Fruit fly (Drosophila melanogaster) whole organism, embryonic: ENCODE results near the gene Adsl.

Experiments
- Ada2b ChIP-seq: fragments of 200-800 bp; sonication (Bioruptor generic); IDR thresholded peaks from 2 replicates; pipeline ENCODE4 v1.3.6; 2022; ENCODE audit warnings: missing biosample characterization, missing genetic modification characterization
- Asciz ChIP-seq: fragments of 200-800 bp; sonication (Bioruptor generic); optimal IDR thresholded peaks from 2 replicates; lab custom pipeline; 2017; ENCODE audit warnings: missing biosample characterization, mild to moderate bottlenecking, missing genetic modification characterization, missing genetic modification reagents
- Awh ChIP-seq: fragments of 200-800 bp; sonication (Bioruptor generic); IDR thresholded peaks from 2 replicates; pipeline ENCODE4, ENCODE4 v1.3.6; 2022; ENCODE audit warnings: missing biosample characterization, missing genetic modification characterization
- CG11456 ChIP-seq: fragments of 200-800 bp; sonication (Bioruptor generic); IDR thresholded peaks from 3 replicates; pipeline ENCODE4 v1.3.6; 2022; ENCODE audit warnings: missing biosample characterization, missing genetic modification characterization
- CG11504 ChIP-seq: fragments of 200-800 bp; sonication (Bioruptor generic); optimal IDR thresholded peaks from 3 replicates; lab custom pipeline; 2019; ENCODE audit warnings: missing biosample characterization, mild to moderate bottlenecking, missing genetic modification characterization, moderate library complexity
- CG15073 ChIP-seq: fragments of 200-800 bp; sonication (Bioruptor generic); optimal IDR thresholded peaks from 2 replicates; lab custom pipeline; 2016; ENCODE audit warnings: missing biosample characterization, missing genetic modification characterization
- CG15269 ChIP-seq: fragments of 200-800 bp; sonication (Bioruptor generic); optimal IDR thresholded peaks from 2 replicates; lab custom pipeline; 2018; ENCODE audit warnings: missing biosample characterization, mild to moderate bottlenecking, missing genetic modification characterization, moderate library complexity
- CG1603 ChIP-seq: fragments of 200-800 bp; sonication (Bioruptor generic); optimal IDR thresholded peaks from 2 replicates; lab custom pipeline; 2019; ENCODE audit warnings: missing biosample characterization, mild to moderate bottlenecking, missing genetic modification characterization, moderate library complexity
- CG17186 ChIP-seq: fragments of 200-800 bp; sonication (Bioruptor generic); optimal IDR thresholded peaks from 3 replicates; lab custom pipeline; 2017; ENCODE audit warnings: missing biosample characterization, missing genetic modification reagents, missing genetic modification characterization
- CG17829 ChIP-seq: fragments of 200-800 bp; optimal IDR thresholded peaks from 2 replicates; lab custom pipeline; 2019; ENCODE audit warnings: missing biosample characterization, mild to moderate bottlenecking, missing genetic modification characterization, moderate library complexity
- CG2199 ChIP-seq: fragments of 200-800 bp; sonication (Bioruptor generic); IDR thresholded peaks from 3 replicates; pipeline ENCODE4 v1.3.6; 2022; ENCODE audit warnings: missing biosample characterization, missing genetic modification characterization
- CG2202 ChIP-seq: fragments of 200-800 bp; sonication (Bioruptor generic); optimal IDR thresholded peaks from 2 replicates; lab custom pipeline; 2018; ENCODE audit warnings: missing biosample characterization, mild to moderate bottlenecking, missing genetic modification characterization
- CG4820 ChIP-seq: fragments of 200-800 bp; sonication (Bioruptor generic); optimal IDR thresholded peaks from 3 replicates; lab custom pipeline; 2016; ENCODE audit warnings: missing biosample characterization, missing genetic modification characterization
- CG5953 ChIP-seq: fragments of 200-800 bp; sonication (Bioruptor generic); IDR thresholded peaks from 2 replicates; pipeline ENCODE4 v1.3.6; 2022; ENCODE audit warnings: missing biosample characterization, missing genetic modification characterization
- CG6254 ChIP-seq: fragments of 200-800 bp; sonication (Bioruptor generic); optimal IDR thresholded peaks from 3 replicates; lab custom pipeline; 2017; ENCODE audit warnings: mild to moderate bottlenecking, missing biosample characterization, missing genetic modification reagents, missing genetic modification characterization
- CG6654 ChIP-seq: fragments of 200-800 bp; sonication (Bioruptor generic); optimal IDR thresholded peaks from 2 replicates; lab custom pipeline; 2017; ENCODE audit warnings: missing biosample characterization, mild to moderate bottlenecking, missing genetic modification characterization
- CG7839 ChIP-seq: fragments of 200-800 bp; sonication (Bioruptor generic); optimal IDR thresholded peaks from 3 replicates; lab custom pipeline; 2018; ENCODE audit warnings: missing biosample characterization, mild to moderate bottlenecking, missing genetic modification characterization, moderate library complexity
- CG8944 ChIP-seq: fragments of 200-800 bp; sonication (Bioruptor generic); optimal IDR thresholded peaks from 3 replicates; lab custom pipeline; 2016; ENCODE audit warnings: missing biosample characterization, missing genetic modification characterization
- CG9932 ChIP-seq: fragments of 200-800 bp; sonication (Bioruptor generic); IDR thresholded peaks from 2 replicates; pipeline ENCODE4 v1.3.6; 2022; ENCODE audit warnings: missing biosample characterization, missing genetic modification characterization
- D ChIP-seq, 2 experiments: fragments of 200-800 bp in 1 of 2; fragments of >200 bp in 1 of 2; sonication (Bioruptor generic) in 1 of 2; optimal IDR thresholded peaks; 2 replicates in 1 of 2; 3 replicates in 1 of 2; lab custom pipeline; 2017; ENCODE audit warnings: mild to moderate bottlenecking in 1 of 2, missing biosample characterization in 1 of 2, missing genetic modification characterization in 1 of 2, missing genetic modification reagents in 1 of 2
- Deaf1 ChIP-seq: fragments of 200-800 bp; optimal IDR thresholded peaks from 3 replicates; lab custom pipeline; 2019; ENCODE audit warnings: missing biosample characterization, mild to moderate bottlenecking, missing genetic modification characterization, moderate library complexity
- Ets97D ChIP-seq: fragments of 200-800 bp; sonication (Bioruptor generic); optimal IDR thresholded peaks from 3 replicates; lab custom pipeline; 2016; ENCODE audit warnings: missing biosample characterization, missing genetic modification characterization
- HmgD ChIP-seq: fragments of 200-800 bp; sonication (Bioruptor generic); optimal IDR thresholded peaks from 3 replicates; lab custom pipeline; 2016; ENCODE audit warnings: missing biosample characterization, missing genetic modification characterization
- Hr39 ChIP-seq: fragments of >200 bp; optimal IDR thresholded peaks from 2 replicates; lab custom pipeline; 2017
- Jarid2 ChIP-seq: fragments of 200-800 bp; sonication (Bioruptor generic); optimal IDR thresholded peaks from 3 replicates; lab custom pipeline; 2017; ENCODE audit warnings: mild to moderate bottlenecking, missing biosample characterization, missing genetic modification reagents, missing genetic modification characterization
- Oli ChIP-seq: fragments of 200-800 bp; sonication (Bioruptor generic); optimal IDR thresholded peaks from 2 replicates; lab custom pipeline; 2018; ENCODE audit warnings: missing biosample characterization, mild to moderate bottlenecking, missing genetic modification characterization, moderate library complexity
- Rx ChIP-seq: fragments of 200-800 bp; sonication (Bioruptor generic); IDR thresholded peaks from 2 replicates; pipeline ENCODE4 v1.3.6; 2022; ENCODE audit warnings: missing biosample characterization, missing genetic modification characterization
- Ssrp ChIP-seq: fragments of 200-800 bp; sonication (Bioruptor generic); optimal IDR thresholded peaks from 2 replicates; lab custom pipeline; 2018; ENCODE audit warnings: missing biosample characterization, mild to moderate bottlenecking, missing genetic modification characterization, moderate library complexity
- Xbp1 ChIP-seq: fragments of 200-800 bp; sonication (Bioruptor generic); optimal IDR thresholded peaks from 3 replicates; lab custom pipeline; 2016; ENCODE audit warnings: missing biosample characterization, mild to moderate bottlenecking, missing genetic modification characterization
- Xrp1 ChIP-seq: fragments of 200-800 bp; sonication (Bioruptor generic); IDR thresholded peaks from 2 replicates; pipeline ENCODE4 v1.3.6; 2022; ENCODE audit warnings: missing biosample characterization, missing genetic modification characterization
- bab2 ChIP-seq: fragments of 200-800 bp; sonication (Bioruptor generic); optimal IDR thresholded peaks from 2 replicates; lab custom pipeline; 2016; ENCODE audit warnings: missing biosample characterization, missing genetic modification characterization
- crc ChIP-seq: fragments of 200-800 bp; sonication (Bioruptor generic); optimal IDR thresholded peaks from 2 replicates; lab custom pipeline; 2016; ENCODE audit warnings: missing biosample characterization, missing genetic modification characterization
- croc ChIP-seq: fragments of 200-800 bp; sonication (Bioruptor generic); conservative IDR thresholded peaks from 3 replicates; pipeline ENCODE4 v1.3.6; 2022; ENCODE audit warnings: missing biosample characterization, missing genetic modification characterization
- dm ChIP-seq: fragments of 200-800 bp; sonication (Bioruptor generic); optimal IDR thresholded peaks from 3 replicates; lab custom pipeline; 2016; ENCODE audit warnings: missing biosample characterization, missing genetic modification characterization
- en ChIP-seq: fragments of 200-800 bp; sonication (Bioruptor generic); optimal IDR thresholded peaks from 2 replicates; lab custom pipeline; 2016; ENCODE audit warnings: missing biosample characterization, missing genetic modification characterization
- her ChIP-seq: fragments of 200-800 bp; sonication (Bioruptor generic); optimal IDR thresholded peaks from 2 replicates; lab custom pipeline; 2016; ENCODE audit warnings: missing biosample characterization, missing genetic modification characterization
- jumu ChIP-seq: fragments of 200-800 bp; sonication (Bioruptor generic); optimal IDR thresholded peaks from 3 replicates; lab custom pipeline; 2016; ENCODE audit warnings: missing biosample characterization, missing genetic modification characterization
- klu ChIP-seq: fragments of 200-800 bp; sonication (Bioruptor generic); IDR thresholded peaks from 2 replicates; pipeline ENCODE4 v1.3.6; 2022; ENCODE audit warnings: missing biosample characterization, missing genetic modification characterization
- lola ChIP-seq, 3 experiments: fragments of >200 bp in 2 of 3; fragments of 200-800 bp in 1 of 3; sonication (Bioruptor generic) in 1 of 3; optimal IDR thresholded peaks; 2 replicates each; lab custom pipeline; 2017 to 2019; ENCODE audit warnings: missing biosample characterization in 3 of 3, missing genetic modification characterization in 3 of 3, mild to moderate bottlenecking in 1 of 3, moderate library complexity in 1 of 3
- mam ChIP-seq: fragments of 200-800 bp; sonication (Bioruptor generic); optimal IDR thresholded peaks from 3 replicates; lab custom pipeline; 2016; ENCODE audit warnings: missing biosample characterization, missing genetic modification characterization
- nmo ChIP-seq: fragments of 200-800 bp; sonication (Bioruptor generic); optimal IDR thresholded peaks from 2 replicates; lab custom pipeline; 2018; ENCODE audit warnings: missing biosample characterization, mild to moderate bottlenecking, missing genetic modification characterization, moderate library complexity
- prd ChIP-seq, 3 experiments: fragments of >200 bp in 2 of 3; fragments of 200-800 bp in 1 of 3; sonication (Bioruptor generic) in 1 of 3; optimal IDR thresholded peaks in 2 of 3; IDR thresholded peaks in 1 of 3; 2 replicates in 2 of 3; 3 replicates in 1 of 3; pipeline versions ENCODE4 v1.3.6 to Lab custom; 2017 to 2022; ENCODE audit warnings: missing biosample characterization in 1 of 3, missing genetic modification characterization in 1 of 3
- pum ChIP-seq: fragments of 200-800 bp; sonication (Bioruptor generic); optimal IDR thresholded peaks from 2 replicates; lab custom pipeline; 2016; ENCODE audit warnings: missing biosample characterization, missing genetic modification characterization
- rib ChIP-seq: fragments of 200-800 bp; sonication (Bioruptor generic); IDR thresholded peaks from 2 replicates; pipeline ENCODE4 v1.3.6; 2022; ENCODE audit warnings: missing biosample characterization, missing genetic modification characterization
- scrt ChIP-seq: fragments of 200-800 bp; sonication (Bioruptor generic); optimal IDR thresholded peaks from 2 replicates; lab custom pipeline; 2018; ENCODE audit warnings: missing biosample characterization, mild to moderate bottlenecking, missing genetic modification characterization, moderate library complexity
- sd ChIP-seq: fragments of 200-800 bp; sonication (Bioruptor generic); optimal IDR thresholded peaks from 3 replicates; lab custom pipeline; 2018; ENCODE audit warnings: missing biosample characterization, mild to moderate bottlenecking, missing genetic modification characterization, moderate library complexity
- trem ChIP-seq: fragments of 200-800 bp; optimal IDR thresholded peaks from 3 replicates; lab custom pipeline; 2019; ENCODE audit warnings: missing biosample characterization, mild to moderate bottlenecking, missing genetic modification characterization, moderate library complexity
- wdn ChIP-seq: fragments of 200-800 bp; sonication (Bioruptor generic); IDR thresholded peaks from 2 replicates; pipeline ENCODE4 v1.3.6; 2022; ENCODE audit warnings: missing biosample characterization, missing genetic modification characterization

Gene Adsl

DNA sequence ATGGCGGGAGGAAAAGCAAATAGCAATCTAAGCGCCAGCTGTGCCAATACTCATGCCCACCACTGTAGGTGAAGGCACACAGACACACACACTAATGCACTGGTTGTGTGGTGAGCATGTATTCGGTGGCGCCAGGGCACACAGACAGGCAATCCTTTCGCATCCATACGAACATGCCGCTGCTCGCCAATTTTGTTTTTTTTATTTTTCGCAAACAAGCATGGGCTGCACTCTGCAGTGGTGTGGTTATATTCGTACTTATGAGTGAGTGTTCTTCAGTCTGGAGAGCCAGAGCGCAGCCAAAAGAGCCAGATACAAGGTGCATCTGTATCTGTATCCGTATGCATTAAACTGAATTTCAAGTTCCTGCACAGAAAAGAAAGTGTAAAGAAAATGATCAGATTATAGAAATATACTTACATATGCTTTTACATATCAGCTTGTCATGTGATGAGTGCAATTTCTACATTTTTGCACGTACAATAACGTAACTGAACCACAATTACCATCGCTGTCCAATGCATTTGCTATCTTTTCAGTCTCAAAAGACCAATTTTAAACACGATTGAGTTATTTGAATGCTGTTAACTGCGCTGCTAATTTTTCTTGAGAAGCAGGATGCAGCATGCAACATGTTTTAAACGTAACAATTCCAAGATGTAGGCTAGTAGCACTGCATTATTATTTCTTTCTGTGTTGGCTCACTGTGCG lies 38.3 kb upstream of the Adsl start (continued):
- TF ChIP-seq jumu (GFP tag; lab: Kevin White, UChicago) (peak; percentile 16), croc (GFP tag; lab: Robert Waterston, UW) (no peak), Xbp1 (GFP tag; lab: Kevin White, UChicago) (peak; percentile 31), HmgD (GFP tag; lab: Kevin White, UChicago) (no peak), CG17186 (no peak), mam (GFP tag; lab: Kevin White, UChicago) (no peak), en (GFP tag; lab: Kevin White, UChicago) (no peak), bab2 (GFP tag; lab: Kevin White, UChicago) (no peak), CG5953 (GFP tag; lab: Robert Waterston, UW) (no peak), CG11504 (peak; percentile 39), dm (GFP tag; lab: Kevin White, UChicago) (no peak), CG11456 (0 out of 3 replicates have a peak, but pooled peaks have one; percentile 3), CG17829 (tag; lab: Kevin White, UChicago) (no peak), Ada2b (GFP tag; lab: Robert Waterston, UW) (0 out of 2 replicates have a peak, but pooled peaks have one; percentile 6), CG4820 (GFP tag; lab: Kevin White, UChicago) (peak; percentile 12), Hr39 (lab: Kevin White, UChicago) (no peak), Awh (GFP tag; lab: Robert Waterston, UW) (0 out of 2 replicates have a peak, but pooled peaks have one; percentile 33), rib (0 out of 2 replicates have a peak, but pooled peaks have one; percentile 31), Rx (GFP tag; lab: Robert Waterston, UW) (no peak), nmo (GFP tag; lab: Kevin White, UChicago) (peak; percentile 52), wdn (GFP tag; lab: Robert Waterston, UW) (no peak), Jarid2 (GFP tag; lab: Kevin White, UChicago) (peak; percentile 5), CG15269 (tag; lab: Kevin White, UChicago) (no peak), CG6254 (GFP tag; lab: Kevin White, UChicago) (peak; percentile 35), Deaf1 (tag; lab: Kevin White, UChicago) (no peak), Xrp1 (GFP tag; lab: Robert Waterston, UW) (0 out of 2 replicates have a peak, but pooled peaks have one; percentile 20), CG2202 (tag; lab: Kevin White, UChicago) (no peak), CG8944 (GFP tag; lab: Kevin White, UChicago) (peak; percentile 28), CG15073 (GFP tag; lab: Kevin White, UChicago) (peak; percentile 93), her (GFP tag; lab: Kevin White, UChicago) (no peak), CG2199 (GFP tag; lab: Robert Waterston, UW) (0 out of 3 replicates have a peak, but pooled peaks have one; percentile 15), Ssrp (tag; lab: Kevin White, UChicago) (peak; percentile 45), Ets97D (no peak), CG1603 (tag; lab: Kevin White, UChicago) (peak; percentile 18), pum (GFP tag; lab: Kevin White, UChicago) (no peak), sd (tag; lab: Kevin White, UChicago) (no peak), crc (no peak), CG7839 (peak; percentile 10), lola (GFP tag; optimal IDR thresholded peaks at IDR 0.05; lab: Kevin White, UChicago) (peak in 2 of 3 experiments; percentile 5 to 40), CG6654 (GFP tag; lab: Kevin White, UChicago) (peak; percentile 31), scrt (no peak), trem (tag; lab: Kevin White, UChicago) (peak; percentile 20), klu (no peak), D (optimal IDR thresholded peaks at IDR 0.05; lab: Kevin White, UChicago) (no peak), D (GFP tag; optimal IDR thresholded peaks at IDR 0.05; lab: Kevin White, UChicago) (peak; percentile 27), Oli (tag; lab: Kevin White, UChicago) (peak; percentile 35), CG9932 (GFP tag; lab: Robert Waterston, UW) (no peak), Asciz (peak; percentile 24), prd (optimal IDR thresholded peaks at IDR 0.05; lab: Kevin White, UChicago) (no peak), prd (GFP tag; IDR thresholded peaks at IDR 0.05; lab: Robert Waterston, UW) (no peak)
